Fruit fly (Drosophila melanogaster) whole organism, embryonic: ENCODE results near the gene cav.

Source experiments
- CG17385 ChIP-seq: fragments of 200-800 bp; sonication (Bioruptor generic); optimal IDR thresholded peaks from 3 replicates; lab custom pipeline; 2018; ENCODE audit warnings: missing biosample characterization, mild to moderate bottlenecking, missing genetic modification characterization
- schlank ChIP-seq: fragments of 200-800 bp; sonication (Bioruptor generic); optimal IDR thresholded peaks from 2 replicates; lab custom pipeline; 2018; ENCODE audit warnings: missing biosample characterization, mild to moderate bottlenecking, missing genetic modification characterization

DNA sequence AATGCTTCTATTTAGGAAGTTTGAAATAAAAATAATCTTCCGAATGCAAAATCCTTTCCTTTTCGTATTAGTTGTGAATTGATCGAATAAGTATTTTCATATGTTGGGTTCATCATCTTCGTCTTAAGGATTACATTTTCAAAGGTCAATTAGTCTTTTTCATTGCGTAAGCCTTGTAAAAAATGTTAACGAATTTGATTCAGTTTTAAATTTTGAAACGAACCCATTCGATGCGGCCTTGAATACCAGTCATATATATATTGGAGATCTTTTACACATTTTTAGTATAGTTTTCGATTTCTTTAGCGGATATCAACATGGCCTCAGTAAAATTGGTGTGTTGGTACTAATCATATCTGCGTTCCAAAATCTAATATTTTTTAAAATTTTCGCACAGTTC, 7.8 kb downstream of the cav start, which contains the start of gene Acp95EF:
- TF ChIP-seq CG17385 (GFP tag; lab: Kevin White, UChicago) (no peak), schlank (tag; lab: Kevin White, UChicago) (no peak)
